Fruit fly (Drosophila melanogaster): ENCODE data around the gene CG31913.

CG31913 gene

DNA sequence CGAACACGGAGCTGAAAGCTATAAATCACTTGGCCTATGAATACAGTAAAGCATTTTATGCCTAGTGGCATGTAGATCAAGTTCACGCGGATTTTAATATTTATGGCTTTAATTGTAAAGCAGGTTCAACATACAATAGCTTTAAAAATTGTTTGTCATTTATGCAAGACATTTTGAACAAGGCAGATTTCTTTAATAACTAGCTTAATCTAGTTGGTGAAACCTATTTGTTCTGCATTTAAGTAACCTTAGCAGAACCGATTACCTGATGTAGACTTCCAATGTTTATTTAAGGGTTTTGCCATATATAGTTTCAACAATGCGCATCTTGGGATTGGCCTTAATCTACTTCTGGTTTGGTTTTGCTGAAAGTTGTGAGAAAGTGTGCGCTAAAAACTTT lies 27.4 kb downstream of the CG31913 start, which contains the start of gene CG43307:
Gene CG43307 (plus strand): TSS at position 301 of the 400 bp plus-strand sequence.
- TF ChIP-seq mirr (GFP tag; optimal IDR thresholded peaks at IDR 0.05) (no peak), Hmr (GFP tag; optimal IDR thresholded peaks at IDR 0.05) (no peak), eve (GFP tag; optimal IDR thresholded peaks at IDR 0.05) (no peak), Kr (GFP tag; optimal IDR thresholded peaks at IDR 0.05) (no peak), corto (GFP tag; optimal IDR thresholded peaks at IDR 0.05) (no peak), ERR (GFP tag; optimal IDR thresholded peaks at IDR 0.05) (no peak), fu2 (GFP tag; optimal IDR thresholded peaks at IDR 0.05) (no peak), Hand (GFP tag; optimal IDR thresholded peaks at IDR 0.05) (no peak)

DNA sequence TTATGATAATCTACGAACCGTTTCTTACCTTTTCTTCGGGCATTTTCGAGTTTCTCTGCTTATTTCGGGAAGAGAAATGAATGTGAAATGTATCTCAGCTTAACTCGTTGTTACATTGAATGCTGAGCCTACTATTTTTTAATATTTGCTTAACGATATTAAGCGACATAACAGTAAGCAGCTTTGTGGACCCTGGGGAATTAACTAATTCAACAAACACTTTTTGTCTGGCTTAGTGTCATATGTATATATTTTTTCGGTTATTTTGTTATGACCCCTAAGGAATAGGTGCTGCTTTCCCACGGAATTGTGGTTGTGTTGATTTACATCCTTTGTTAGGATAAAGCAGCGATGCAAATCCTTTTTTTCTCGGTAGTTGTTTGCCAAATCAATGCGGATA lies 34.5 kb downstream of the CG31913 start, which contains the start of gene COX6CL:
Gene COX6CL (minus strand): TSS at position 101 of the 400 bp plus-strand sequence.
- TF ChIP-seq grau (tag; optimal IDR thresholded peaks at IDR 0.05) (no peak), klu (GFP tag; IDR thresholded peaks at IDR 0.05) (no peak), HLH3B (GFP tag; IDR thresholded peaks at IDR 0.05) (no peak), CG14014 (GFP tag; IDR thresholded peaks at IDR 0.05) (no peak), mam (GFP tag; optimal IDR thresholded peaks at IDR 0.05) (no peak), twi (tag; optimal IDR thresholded peaks at IDR 0.05) (no peak), sqz (GFP tag; optimal IDR thresholded peaks at IDR 0.05) (no peak), HHEX (GFP tag; optimal IDR thresholded peaks at IDR 0.05) (no peak), Lhr (GFP tag; optimal IDR thresholded peaks at IDR 0.05) (no peak), CG12071 (GFP tag; optimal IDR thresholded peaks at IDR 0.05) (no peak), Xbp1 (GFP tag; optimal IDR thresholded peaks at IDR 0.05) (no peak), C15 (GFP tag; IDR thresholded peaks at IDR 0.05) (no peak), Opbp (GFP tag; IDR thresholded peaks at IDR 0.05; ENCODE audit: partially characterized antibody) (no peak)

DNA sequence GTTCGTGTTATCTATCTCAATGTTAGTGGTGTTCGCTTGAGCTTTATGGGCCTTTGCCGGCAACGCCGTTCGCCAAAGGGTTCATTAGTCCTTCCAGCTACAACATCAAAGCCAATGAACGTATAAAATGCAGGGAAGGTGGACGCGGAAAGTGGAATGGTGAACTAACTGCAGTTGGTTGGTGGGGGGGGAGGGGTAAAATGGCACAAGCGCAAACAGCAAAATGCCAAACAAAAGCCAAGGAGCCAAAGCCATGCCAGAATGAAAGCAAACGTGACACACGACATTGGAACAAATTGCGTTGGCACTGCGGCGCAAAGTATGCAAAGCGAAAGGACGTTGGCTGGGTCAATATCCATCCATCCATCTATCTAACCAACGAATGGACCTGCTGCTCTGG lies 37.1 kb downstream of the CG31913 start:
- no peak for TF ChIP-seq Blimp-1 (GFP tag; optimal IDR thresholded peaks at IDR 0.05)
- no peak for TF ChIP-seq zen2 (GFP tag; IDR thresholded peaks at IDR 0.05; ENCODE audit: partially characterized antibody)
- no peak for TF ChIP-seq gfzf (GFP tag; optimal IDR thresholded peaks at IDR 0.05)

DNA sequence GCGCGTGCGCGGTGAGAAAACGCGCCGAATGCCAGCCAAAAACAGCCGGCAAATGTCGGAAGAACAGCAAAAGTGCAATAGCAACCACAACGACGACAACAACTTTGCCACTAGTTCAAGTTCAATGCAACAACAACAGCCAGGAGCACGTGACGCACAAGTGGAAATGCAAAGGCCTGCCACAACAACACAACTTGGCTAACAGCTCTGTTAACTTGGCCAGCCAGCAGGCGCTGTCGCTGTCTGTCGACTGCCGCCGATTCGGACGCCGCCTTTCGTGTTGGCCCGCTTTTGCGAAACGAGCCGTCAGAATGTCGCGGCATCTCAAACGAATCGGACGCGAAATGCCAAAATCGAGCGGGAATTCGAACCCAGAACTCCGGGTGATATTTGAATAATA lies 39.9 kb downstream of the CG31913 start, which contains the start of gene TrissinR:
Gene TrissinR (plus strand): TSS at position 301 of the 400 bp plus-strand sequence.
- TF ChIP-seq CG18764 (GFP tag; optimal IDR thresholded peaks at IDR 0.05), result no peak
- no peak for TF ChIP-seq C15 (GFP tag; IDR thresholded peaks at IDR 0.05)
- no peak for TF ChIP-seq CG5245 (GFP tag; optimal IDR thresholded peaks at IDR 0.05)
- TF ChIP-seq wor (GFP tag; IDR thresholded peaks at IDR 0.05), result no peak
- TF ChIP-seq Deaf1 (tag; optimal IDR thresholded peaks at IDR 0.05), result peak; percentile 88
- TF ChIP-seq ewg (GFP tag; optimal IDR thresholded peaks at IDR 0.05), result peak; percentile 10
- TF ChIP-seq NfI (GFP tag; optimal IDR thresholded peaks at IDR 0.05), result no peak
- TF ChIP-seq peb (GFP tag; IDR thresholded peaks at IDR 0.05), result no peak
- no peak for TF ChIP-seq CG6254 (GFP tag; optimal IDR thresholded peaks at IDR 0.05)
- TF ChIP-seq cas (GFP tag; IDR thresholded peaks at IDR 0.05), result no peak

Measured in whole organism, embryonic.